Fruit fly (Drosophila melanogaster) whole organism, embryonic: ENCODE results near the gene CheA29a.

ENCODE experiments used
- Atf6 ChIP-seq: fragments of 200-800 bp; sonication (Bioruptor generic); IDR thresholded peaks from 2 replicates; pipeline ENCODE4 v1.3.6; 2022; ENCODE audit warnings: missing biosample characterization, missing genetic modification characterization
- CG12219 ChIP-seq: fragments of 200-800 bp; sonication (Bioruptor generic); optimal IDR thresholded peaks from 3 replicates; lab custom pipeline; 2018; ENCODE audit warnings: missing biosample characterization, mild to moderate bottlenecking, missing genetic modification characterization
- CG12391 ChIP-seq: fragments of 200-800 bp; sonication (Bioruptor generic); optimal IDR thresholded peaks from 3 replicates; lab custom pipeline; 2018; ENCODE audit warnings: missing biosample characterization, mild to moderate bottlenecking, missing genetic modification characterization, moderate library complexity
- CG12769 ChIP-seq: fragments of 200-800 bp; sonication (Bioruptor generic); optimal IDR thresholded peaks from 2 replicates; lab custom pipeline; 2019; ENCODE audit warnings: missing biosample characterization, mild to moderate bottlenecking, missing genetic modification characterization, moderate library complexity
- CG14050 ChIP-seq: fragments of 200-800 bp; sonication (Bioruptor generic); IDR thresholded peaks from 3 replicates; pipeline ENCODE4 v1.3.6; 2022; ENCODE audit warnings: missing biosample characterization, missing genetic modification characterization
- CG15479 ChIP-seq: fragments of 200-800 bp; sonication (Bioruptor generic); optimal IDR thresholded peaks from 3 replicates; lab custom pipeline; 2019; ENCODE audit warnings: missing biosample characterization, mild to moderate bottlenecking, missing genetic modification characterization, moderate library complexity
- CG15696 ChIP-seq: fragments of 200-800 bp; sonication (Bioruptor generic); optimal IDR thresholded peaks from 2 replicates; lab custom pipeline; 2019; ENCODE audit warnings: missing biosample characterization, mild to moderate bottlenecking, missing genetic modification characterization, moderate library complexity
- CG1647 ChIP-seq: fragments of 200-800 bp; sonication (Bioruptor generic); optimal IDR thresholded peaks from 3 replicates; lab custom pipeline; 2016; ENCODE audit warnings: missing biosample characterization, missing genetic modification characterization
- CG3065 ChIP-seq: fragments of 200-800 bp; sonication (Bioruptor generic); optimal IDR thresholded peaks from 2 replicates; lab custom pipeline; 2016; ENCODE audit warnings: missing biosample characterization, missing genetic modification characterization
- CG33557 ChIP-seq: fragments of 200-800 bp; sonication (Bioruptor generic); optimal IDR thresholded peaks from 2 replicates; lab custom pipeline; 2019; ENCODE audit warnings: missing biosample characterization, mild to moderate bottlenecking, missing genetic modification characterization, moderate library complexity
- CG3407 ChIP-seq: fragments of 200-800 bp; sonication (Bioruptor generic); optimal IDR thresholded peaks from 2 replicates; lab custom pipeline; 2018; ENCODE audit warnings: missing biosample characterization, mild to moderate bottlenecking, missing genetic modification characterization
- CG42726 ChIP-seq: fragments of 200-800 bp; sonication (Bioruptor generic); IDR thresholded peaks from 2 replicates; pipeline ENCODE4 v1.3.6; 2022; ENCODE audit warnings: missing biosample characterization, missing genetic modification characterization; ENCODE audit not compliant: partially characterized antibody
- CG4854 ChIP-seq: fragments of 200-800 bp; sonication (Bioruptor generic); optimal IDR thresholded peaks from 2 replicates; lab custom pipeline; 2016; ENCODE audit warnings: missing biosample characterization, missing genetic modification characterization, inconsistent platforms
- CG6175 ChIP-seq: fragments of 200-800 bp; sonication (Bioruptor generic); IDR thresholded peaks from 3 replicates; pipeline ENCODE4 v1.3.6; 2022; ENCODE audit warnings: missing biosample characterization, missing genetic modification characterization
- CG7928 ChIP-seq: fragments of 200-800 bp; sonication (Bioruptor generic); optimal IDR thresholded peaks from 2 replicates; lab custom pipeline; 2017; ENCODE audit warnings: missing biosample characterization, mild to moderate bottlenecking, missing genetic modification characterization
- CG8765 ChIP-seq: fragments of 200-800 bp; sonication (Bioruptor generic); IDR thresholded peaks from 2 replicates; pipeline ENCODE4 v1.3.6; 2022; ENCODE audit warnings: missing biosample characterization, missing genetic modification characterization
- CG9609 ChIP-seq: fragments of 200-800 bp; sonication (Bioruptor generic); optimal IDR thresholded peaks from 3 replicates; lab custom pipeline; 2016; ENCODE audit warnings: missing biosample characterization, missing genetic modification characterization
- CG9932 ChIP-seq: fragments of 200-800 bp; sonication (Bioruptor generic); IDR thresholded peaks from 2 replicates; pipeline ENCODE4 v1.3.6; 2022; ENCODE audit warnings: missing biosample characterization, missing genetic modification characterization
- Dref ChIP-seq: fragments of 200-800 bp; sonication (Bioruptor generic); IDR thresholded peaks from 2 replicates; pipeline ENCODE4 v1.3.6; 2022; ENCODE audit warnings: missing biosample characterization, missing genetic modification characterization
- ERR ChIP-seq: fragments of 200-800 bp; sonication (Bioruptor generic); optimal IDR thresholded peaks from 2 replicates; lab custom pipeline; 2016; ENCODE audit warnings: missing biosample characterization, missing genetic modification characterization
- Gug ChIP-seq: fragments of 200-800 bp; sonication (Bioruptor generic); IDR thresholded peaks from 4 replicates; pipeline ENCODE4 v1.3.6; 2022; ENCODE audit warnings: missing biosample characterization, missing genetic modification characterization
- H2.0 ChIP-seq: fragments of 200-800 bp; sonication (Bioruptor generic); IDR thresholded peaks from 2 replicates; pipeline ENCODE4 v1.3.6; 2022; ENCODE audit warnings: missing biosample characterization, missing genetic modification characterization
- HLH3B ChIP-seq: fragments of 200-800 bp; sonication (Bioruptor generic); IDR thresholded peaks from 2 replicates; pipeline ENCODE4 v1.3.6; 2022; ENCODE audit warnings: missing biosample characterization, missing genetic modification characterization
- HLH54F ChIP-seq: fragments of 200-800 bp; sonication (Bioruptor generic); optimal IDR thresholded peaks from 3 replicates; lab custom pipeline; 2016; ENCODE audit warnings: missing biosample characterization, missing genetic modification characterization
- Hr51 ChIP-seq, 2 experiments: fragments of 200-800 bp; sonication (Bioruptor generic); optimal IDR thresholded peaks; 2 replicates in 1 of 2; 3 replicates in 1 of 2; lab custom pipeline; 2016 to 2018; ENCODE audit warnings: missing biosample characterization in 2 of 2, missing genetic modification characterization in 2 of 2, mild to moderate bottlenecking in 1 of 2, moderate library complexity in 1 of 2
- MBD-R2 ChIP-seq: fragments of 200-800 bp; sonication (Bioruptor generic); IDR thresholded peaks from 2 replicates; pipeline ENCODE4 v1.3.6; 2022; ENCODE audit warnings: missing biosample characterization, missing genetic modification characterization
- NFAT ChIP-seq: fragments of 200-800 bp; sonication (Bioruptor generic); IDR thresholded peaks from 2 replicates; pipeline ENCODE4 v1.3.6; 2022; ENCODE audit warnings: missing biosample characterization, missing genetic modification characterization
- Nf-YB ChIP-seq: fragments of 200-800 bp; sonication (Bioruptor generic); optimal IDR thresholded peaks from 3 replicates; lab custom pipeline; 2019; ENCODE audit warnings: missing biosample characterization, mild to moderate bottlenecking, missing genetic modification characterization, moderate library complexity
- Nf-YC ChIP-seq: fragments of 200-800 bp; optimal IDR thresholded peaks from 3 replicates; lab custom pipeline; 2019; ENCODE audit warnings: missing biosample characterization, mild to moderate bottlenecking, missing genetic modification characterization, moderate library complexity
- Rx ChIP-seq: fragments of 200-800 bp; sonication (Bioruptor generic); IDR thresholded peaks from 2 replicates; pipeline ENCODE4 v1.3.6; 2022; ENCODE audit warnings: missing biosample characterization, missing genetic modification characterization
- Stat92E ChIP-seq, 3 experiments: fragments of >200 bp in 2 of 3; fragments of 200-800 bp in 1 of 3; sonication (Bioruptor generic) in 1 of 3; optimal IDR thresholded peaks; 2 replicates each; lab custom pipeline; 2017 to 2019; ENCODE audit warnings: missing biosample characterization in 3 of 3, missing genetic modification characterization in 3 of 3, mild to moderate bottlenecking in 1 of 3, moderate library complexity in 1 of 3
- bab2 ChIP-seq: fragments of 200-800 bp; sonication (Bioruptor generic); optimal IDR thresholded peaks from 2 replicates; lab custom pipeline; 2016; ENCODE audit warnings: missing biosample characterization, missing genetic modification characterization
- bsh ChIP-seq, 2 experiments: fragments of 200-800 bp; sonication (Bioruptor generic); optimal IDR thresholded peaks; 2 replicates each; lab custom pipeline; 2017 to 2018; ENCODE audit warnings: mild to moderate bottlenecking in 2 of 2, missing biosample characterization in 2 of 2, missing genetic modification characterization in 2 of 2, moderate library complexity in 1 of 2
- cas ChIP-seq: fragments of 200-800 bp; sonication (Bioruptor generic); IDR thresholded peaks from 2 replicates; pipeline ENCODE4 v1.3.6; 2022; ENCODE audit warnings: missing biosample characterization, missing genetic modification characterization
- caup ChIP-seq: fragments of 200-800 bp; sonication (Bioruptor generic); optimal IDR thresholded peaks from 3 replicates; lab custom pipeline; 2017; ENCODE audit warnings: missing biosample characterization, mild to moderate bottlenecking, missing genetic modification characterization, moderate library complexity; ENCODE audit not compliant: severe bottlenecking
- hkb ChIP-seq, 2 experiments: fragments of 200-800 bp in 1 of 2; fragments of >200 bp in 1 of 2; sonication (Bioruptor generic) in 1 of 2; IDR thresholded peaks in 1 of 2; optimal IDR thresholded peaks in 1 of 2; 2 replicates each; pipeline versions ENCODE4 v1.3.6 to Lab custom; 2017 to 2022; ENCODE audit warnings: missing biosample characterization in 1 of 2, missing genetic modification characterization in 1 of 2
- insv ChIP-seq, 2 experiments: fragments of 200-800 bp; sonication (Bioruptor generic); optimal IDR thresholded peaks; 3 replicates each; lab custom pipeline; 2016 to 2018; ENCODE audit warnings: missing biosample characterization in 2 of 2, missing genetic modification characterization in 2 of 2
- pan ChIP-seq, 4 experiments: fragments of >200 bp in 3 of 4; fragments of 200-800 bp in 1 of 4; sonication (Bioruptor generic) in 1 of 4; optimal IDR thresholded peaks in 3 of 4; IDR thresholded peaks in 1 of 4; 2 replicates each; pipeline versions ENCODE4 v1.3.6 to Lab custom; 2017 to 2022; ENCODE audit warnings: missing biosample characterization in 2 of 4, missing genetic modification characterization in 2 of 4, mixed read lengths in 1 of 4
- peb ChIP-seq: fragments of 200-800 bp; sonication (Bioruptor generic); IDR thresholded peaks from 2 replicates; pipeline ENCODE4 v1.3.6; 2022; ENCODE audit warnings: missing biosample characterization, missing genetic modification characterization
- prd ChIP-seq, 3 experiments: fragments of >200 bp in 2 of 3; fragments of 200-800 bp in 1 of 3; sonication (Bioruptor generic) in 1 of 3; optimal IDR thresholded peaks in 2 of 3; IDR thresholded peaks in 1 of 3; 2 replicates in 2 of 3; 3 replicates in 1 of 3; pipeline versions ENCODE4 v1.3.6 to Lab custom; 2017 to 2022; ENCODE audit warnings: missing biosample characterization in 1 of 3, missing genetic modification characterization in 1 of 3
- pros ChIP-seq: fragments of 200-800 bp; sonication (Bioruptor generic); optimal IDR thresholded peaks from 3 replicates; lab custom pipeline; 2019; ENCODE audit warnings: missing biosample characterization, mild to moderate bottlenecking, missing genetic modification characterization, moderate library complexity
- pum ChIP-seq: fragments of 200-800 bp; sonication (Bioruptor generic); optimal IDR thresholded peaks from 2 replicates; lab custom pipeline; 2016; ENCODE audit warnings: missing biosample characterization, missing genetic modification characterization
- ssp ChIP-seq: fragments of 200-800 bp; sonication (Bioruptor generic); IDR thresholded peaks from 2 replicates; pipeline ENCODE4 v1.3.6; 2022; ENCODE audit warnings: missing biosample characterization, missing genetic modification characterization
- wek ChIP-seq: fragments of 200-800 bp; sonication (Bioruptor generic); optimal IDR thresholded peaks from 3 replicates; lab custom pipeline; 2018; ENCODE audit warnings: missing biosample characterization, mild to moderate bottlenecking, missing genetic modification characterization, moderate library complexity
- zfh1 ChIP-seq: fragments of 200-800 bp; sonication (Bioruptor generic); IDR thresholded peaks from 3 replicates; pipeline ENCODE4 v1.3.6; 2022; ENCODE audit warnings: missing biosample characterization, missing genetic modification characterization

Gene CheA29a

dm6 chr2L:8463144-8464106, 13.7 kb upstream of the CheA29a start, which contains the start of gene Agpat2 (continued):
- TF ChIP-seq CG6175 (GFP tag; lab: Robert Waterston, UW) (no peak), Nf-YC (tag; lab: Kevin White, UChicago) (peak; percentile 52), bsh (GFP tag; optimal IDR thresholded peaks at IDR 0.05; lab: Kevin White, UChicago) (peak in 1 of 2 experiments; percentile 92), CG3407 (GFP tag; lab: Kevin White, UChicago) (peak; percentile 72), hkb (optimal IDR thresholded peaks at IDR 0.05; lab: Kevin White, UChicago) (no peak), hkb (GFP tag; IDR thresholded peaks at IDR 0.05; lab: Robert Waterston, UW) (peak; percentile 81), CG15479 (GFP tag; lab: Kevin White, UChicago) (no peak), prd (optimal IDR thresholded peaks at IDR 0.05; lab: Kevin White, UChicago) (no peak), prd (GFP tag; IDR thresholded peaks at IDR 0.05; lab: Robert Waterston, UW) (peak; percentile 80), wek (no peak), HLH54F (GFP tag; lab: Kevin White, UChicago) (peak; percentile 76), bab2 (GFP tag; lab: Kevin White, UChicago) (peak; percentile 85), HLH3B (GFP tag; lab: Robert Waterston, UW) (peak; percentile 83), peb (peak; percentile 51; the same call in 1 of the 2 replicates), insv (GFP tag; optimal IDR thresholded peaks at IDR 0.05; lab: Kevin White, UChicago) (no peak), CG7928 (peak; percentile 44), caup (GFP tag; lab: Kevin White, UChicago) (peak; percentile 81), Stat92E (GFP tag; optimal IDR thresholded peaks at IDR 0.05; lab: Kevin White, UChicago) (peak in 2 of 3 experiments; percentile 3 to 52), H2.0 (GFP tag; lab: Robert Waterston, UW) (peak; percentile 63), CG42726 (GFP tag; lab: Robert Waterston, UW) (no peak), Hr51 (GFP tag; optimal IDR thresholded peaks at IDR 0.05; lab: Kevin White, UChicago) (peak; percentile 66 to 89), CG12219 (GFP tag; lab: Kevin White, UChicago) (peak; percentile 74), pum (GFP tag; lab: Kevin White, UChicago) (peak; percentile 70), NFAT (0 out of 2 replicates have a peak, but pooled peaks have one; percentile 26), zfh1 (GFP tag; lab: Robert Waterston, UW) (peak; percentile 81), pros (GFP tag; lab: Kevin White, UChicago) (peak; percentile 96), CG12391 (tag; lab: Kevin White, UChicago) (peak; percentile 90), Atf6 (GFP tag; lab: Robert Waterston, UW) (peak; percentile 73), Gug (peak; percentile 65; the same call in 3 of the 4 replicates), CG3065 (no peak), Rx (peak; percentile 46; the same call in 1 of the 2 replicates), Dref (GFP tag; lab: Robert Waterston, UW) (no peak), CG1647 (GFP tag; lab: Kevin White, UChicago) (peak; percentile 69), CG9932 (GFP tag; lab: Robert Waterston, UW) (peak; percentile 69), pan (optimal IDR thresholded peaks at IDR 0.05; lab: Kevin White, UChicago) (no peak), pan (GFP tag; optimal IDR thresholded peaks at IDR 0.05 in 1 of 2, IDR thresholded peaks at IDR 0.05 in 1 of 2) (peak in 1 of 2 experiments; percentile 86), CG9609 (GFP tag; lab: Kevin White, UChicago) (peak; percentile 76), Nf-YB (GFP tag; lab: Kevin White, UChicago) (peak; percentile 66), cas (GFP tag; lab: Robert Waterston, UW) (peak; percentile 74), CG15696 (tag; lab: Kevin White, UChicago) (peak; percentile 61), ssp (GFP tag; lab: Robert Waterston, UW) (peak; percentile 66), CG4854 (GFP tag; lab: Kevin White, UChicago) (peak; percentile 56), ERR (GFP tag; lab: Kevin White, UChicago) (peak; percentile 74), CG14050 (peak; percentile 74), CG12769 (tag; lab: Kevin White, UChicago) (peak; percentile 72), MBD-R2 (GFP tag; lab: Robert Waterston, UW) (peak; percentile 42; the same call in 1 of the 2 replicates), CG8765 (GFP tag; lab: Robert Waterston, UW) (peak; percentile 8; the same call in 1 of the 2 replicates), CG33557 (GFP tag; lab: Kevin White, UChicago) (peak; percentile 65)
